1 fruit fly cellular context compared by ENCODE assay signal in the genomic region with DNA sequence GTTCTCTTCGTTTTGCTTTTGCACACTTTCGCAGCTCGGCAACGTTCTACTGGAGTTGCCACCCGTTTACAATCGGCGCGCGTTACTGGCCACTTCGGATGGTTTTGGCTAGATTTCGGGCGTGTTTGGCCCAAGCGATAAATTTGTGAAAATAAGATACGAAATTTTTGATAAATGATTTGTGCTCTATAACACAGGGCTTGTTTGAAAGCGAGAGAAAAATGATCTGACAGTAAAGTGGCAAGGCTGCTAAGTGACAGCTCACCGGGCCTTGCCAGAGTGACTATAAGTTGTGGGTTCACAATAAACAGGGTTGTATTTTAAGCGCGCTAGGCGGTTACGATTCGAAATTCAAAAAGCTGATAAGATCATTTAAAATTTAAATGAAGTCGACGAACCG.
TF ChIP-seq lines count a peak whose summit lies in the region.

A gene (minus strand): TSS at position 184 of the 400 bp plus-strand sequence.

TF ChIP-seq in whole organism, embryonic, 481 proteins besides CTCF, POLR2A, EP300 and RAD21 (continued from another document and continues in another):
- TF ChIP-seq gfzf (GFP tag; optimal IDR thresholded peaks at IDR 0.05; lab: Kevin White, UChicago), result peak; percentile 40
- no peak for TF ChIP-seq br (optimal IDR thresholded peaks at IDR 0.05; lab: Kevin White, UChicago)
- TF ChIP-seq Taf1 (GFP tag; IDR thresholded peaks at IDR 0.05; lab: Robert Waterston, UW), result no peak
- 0 out of 2 replicates have a peak, but pooled peaks have one; percentile 38 for TF ChIP-seq amos (GFP tag; IDR thresholded peaks at IDR 0.05; lab: Robert Waterston, UW; ENCODE audit: partially characterized antibody)
- peak; percentile 35 for TF ChIP-seq dmrt11E (tag; optimal IDR thresholded peaks at IDR 0.05; lab: Kevin White, UChicago)
- peak; percentile 33 for TF ChIP-seq Fer2 (tag; optimal IDR thresholded peaks at IDR 0.05; lab: Kevin White, UChicago)
- no peak for TF ChIP-seq Hey (tag; optimal IDR thresholded peaks at IDR 0.05; lab: Kevin White, UChicago)
- TF ChIP-seq YL-1 (GFP tag; optimal IDR thresholded peaks at IDR 0.05; lab: Kevin White, UChicago), result peak; percentile 17
- no peak; the same call in 1 of the 2 replicates for TF ChIP-seq esg (GFP tag; conservative IDR thresholded peaks at IDR 0.05; lab: Robert Waterston, UW)
- TF ChIP-seq run (tag; optimal IDR thresholded peaks at IDR 0.05; lab: Kevin White, UChicago), result no peak
- TF ChIP-seq CoRest (tag; optimal IDR thresholded peaks at IDR 0.05; lab: Kevin White, UChicago), result peak; percentile 68
- peak; percentile 65 for TF ChIP-seq grau (tag; optimal IDR thresholded peaks at IDR 0.05; lab: Kevin White, UChicago)
- no peak for TF ChIP-seq odd (GFP tag; optimal IDR thresholded peaks at IDR 0.05; lab: Kevin White, UChicago)
- peak; percentile 97 for TF ChIP-seq psq (GFP tag; optimal IDR thresholded peaks at IDR 0.05; lab: Kevin White, UChicago)
- no peak for TF ChIP-seq HLH3B (GFP tag; IDR thresholded peaks at IDR 0.05; lab: Robert Waterston, UW)
- peak; percentile 45 for TF ChIP-seq CG8089 (GFP tag; optimal IDR thresholded peaks at IDR 0.05; lab: Kevin White, UChicago)
- peak; percentile 7 for TF ChIP-seq Atf3 (GFP tag; optimal IDR thresholded peaks at IDR 0.05; lab: Kevin White, UChicago)
- no peak for TF ChIP-seq CG1024 (GFP tag; IDR thresholded peaks at IDR 0.05; lab: Robert Waterston, UW)
- TF ChIP-seq Lhr (GFP tag; optimal IDR thresholded peaks at IDR 0.05; lab: Kevin White, UChicago), result peak; percentile 85
- peak; percentile 64 for TF ChIP-seq ind (GFP tag; optimal IDR thresholded peaks at IDR 0.05; lab: Kevin White, UChicago)
- 0 out of 2 replicates have a peak, but pooled peaks have one; percentile 31 for TF ChIP-seq Xrp1 (GFP tag; IDR thresholded peaks at IDR 0.05; lab: Robert Waterston, UW)
- no peak for TF ChIP-seq CG14860 (GFP tag; IDR thresholded peaks at IDR 0.05; lab: Robert Waterston, UW; ENCODE audit: partially characterized antibody)
- TF ChIP-seq sna (GFP tag; IDR thresholded peaks at IDR 0.05; lab: Robert Waterston, UW; ENCODE audit: partially characterized antibody), result no peak
- no peak for TF ChIP-seq tgo (GFP tag; IDR thresholded peaks at IDR 0.05; lab: Robert Waterston, UW)
- no peak; the same call in 1 of the 2 replicates for TF ChIP-seq CG9215 (GFP tag; IDR thresholded peaks at IDR 0.05; lab: Robert Waterston, UW)
- TF ChIP-seq Atf6 (GFP tag; IDR thresholded peaks at IDR 0.05; lab: Robert Waterston, UW), result peak; percentile 40; the same call in 1 of the 2 replicates
- peak; percentile 52 for TF ChIP-seq CG7987 (GFP tag; optimal IDR thresholded peaks at IDR 0.05; lab: Kevin White, UChicago)
- TF ChIP-seq CG2199 (GFP tag; IDR thresholded peaks at IDR 0.05; lab: Robert Waterston, UW), result 0 out of 3 replicates have a peak, but pooled peaks have one; percentile 51
- no peak for TF ChIP-seq CG3726 (GFP tag; IDR thresholded peaks at IDR 0.05; lab: Robert Waterston, UW)
- TF ChIP-seq CG30403 (GFP tag; optimal IDR thresholded peaks at IDR 0.05; lab: Kevin White, UChicago), result peak; percentile 58
- peak; percentile 12 for TF ChIP-seq ATbp (GFP tag; optimal IDR thresholded peaks at IDR 0.05; lab: Kevin White, UChicago)
- no peak for TF ChIP-seq ato (GFP tag; IDR thresholded peaks at IDR 0.05; lab: Robert Waterston, UW; ENCODE audit: partially characterized antibody)
- TF ChIP-seq CG12104 (GFP tag; optimal IDR thresholded peaks at IDR 0.05; lab: Kevin White, UChicago), result no peak
- no peak for TF ChIP-seq Poxn (GFP tag; IDR thresholded peaks at IDR 0.05; lab: Robert Waterston, UW)
- peak; percentile 72 for TF ChIP-seq CHES-1-like (GFP tag; optimal IDR thresholded peaks at IDR 0.05; lab: Kevin White, UChicago)
- TF ChIP-seq bsh (GFP tag; optimal IDR thresholded peaks at IDR 0.05; lab: Kevin White, UChicago), result peak in 1 of 2 experiments; percentile 35
- TF ChIP-seq jumu (GFP tag; optimal IDR thresholded peaks at IDR 0.05; lab: Kevin White, UChicago), result peak; percentile 69
- no peak for TF ChIP-seq ham (GFP tag; IDR thresholded peaks at IDR 0.05; lab: Robert Waterston, UW)
- no peak for TF ChIP-seq aop (GFP tag; IDR thresholded peaks at IDR 0.05; lab: Robert Waterston, UW)
- peak; percentile 30 for TF ChIP-seq CG16863 (GFP tag; optimal IDR thresholded peaks at IDR 0.05; lab: Kevin White, UChicago)
- peak; percentile 45 for TF ChIP-seq CG15269 (tag; optimal IDR thresholded peaks at IDR 0.05; lab: Kevin White, UChicago)
- TF ChIP-seq CG11456 (GFP tag; IDR thresholded peaks at IDR 0.05; lab: Robert Waterston, UW), result peak; percentile 49; the same call in 1 of the 3 replicates
- no peak for TF ChIP-seq CG3407 (GFP tag; optimal IDR thresholded peaks at IDR 0.05; lab: Kevin White, UChicago)
- TF ChIP-seq CG12219 (GFP tag; optimal IDR thresholded peaks at IDR 0.05; lab: Kevin White, UChicago), result no peak
- TF ChIP-seq pros (GFP tag; optimal IDR thresholded peaks at IDR 0.05; lab: Kevin White, UChicago), result no peak
- peak; percentile 19 for TF ChIP-seq CG9437 (GFP tag; optimal IDR thresholded peaks at IDR 0.05; lab: Kevin White, UChicago)
- TF ChIP-seq Fer3 (tag; optimal IDR thresholded peaks at IDR 0.05; lab: Kevin White, UChicago), result peak; percentile 33
- TF ChIP-seq Camta (GFP tag; optimal IDR thresholded peaks at IDR 0.05; lab: Kevin White, UChicago), result peak; percentile 60
- no peak for TF ChIP-seq ken (GFP tag; IDR thresholded peaks at IDR 0.05; lab: Robert Waterston, UW)
- TF ChIP-seq TFAM (GFP tag; optimal IDR thresholded peaks at IDR 0.05; lab: Kevin White, UChicago), result no peak
- TF ChIP-seq CG8281 (tag; optimal IDR thresholded peaks at IDR 0.05; lab: Kevin White, UChicago), result no peak
- peak; percentile 46 for TF ChIP-seq CG12155 (GFP tag; optimal IDR thresholded peaks at IDR 0.05; lab: Kevin White, UChicago)
- peak; percentile 27 for TF ChIP-seq ems (GFP tag; optimal IDR thresholded peaks at IDR 0.05; lab: Kevin White, UChicago)
- no peak; the same call in 1 of the 2 replicates for TF ChIP-seq CG13287 (GFP tag; IDR thresholded peaks at IDR 0.05; lab: Robert Waterston, UW; ENCODE audit: partially characterized antibody)
- TF ChIP-seq pan (optimal IDR thresholded peaks at IDR 0.05; lab: Kevin White, UChicago), result no peak
- peak in 1 of 2 experiments; percentile 58 for TF ChIP-seq pan (GFP tag; optimal IDR thresholded peaks at IDR 0.05 in 1 of 2, IDR thresholded peaks at IDR 0.05 in 1 of 2)
- no peak for TF ChIP-seq CG7556 (GFP tag; optimal IDR thresholded peaks at IDR 0.05; lab: Kevin White, UChicago)
- peak; percentile 72 for TF ChIP-seq CG2120 (GFP tag; optimal IDR thresholded peaks at IDR 0.05; lab: Kevin White, UChicago)
- TF ChIP-seq NC2α (GFP tag; optimal IDR thresholded peaks at IDR 0.05; lab: Kevin White, UChicago), result peak; percentile 39
- TF ChIP-seq chn (GFP tag; optimal IDR thresholded peaks at IDR 0.05; lab: Kevin White, UChicago), result peak; percentile 53
- TF ChIP-seq E2f1 (GFP tag; IDR thresholded peaks at IDR 0.05; lab: Robert Waterston, UW), result 0 out of 2 replicates have a peak, but pooled peaks have one; percentile 32
- TF ChIP-seq cg (GFP tag; optimal IDR thresholded peaks at IDR 0.05; lab: Kevin White, UChicago), result no peak
- no peak for TF ChIP-seq ash1 (GFP tag; optimal IDR thresholded peaks at IDR 0.05; lab: Kevin White, UChicago)
- TF ChIP-seq ttk (GFP tag; IDR thresholded peaks at IDR 0.05; lab: Robert Waterston, UW), result no peak
- TF ChIP-seq chm (GFP tag; IDR thresholded peaks at IDR 0.05; lab: Robert Waterston, UW), result no peak
- no peak for TF ChIP-seq btn (GFP tag; optimal IDR thresholded peaks at IDR 0.05; lab: Kevin White, UChicago)
- peak; percentile 61 for TF ChIP-seq CG12391 (tag; optimal IDR thresholded peaks at IDR 0.05; lab: Kevin White, UChicago)
- no peak for TF ChIP-seq dan (GFP tag; IDR thresholded peaks at IDR 0.05; lab: Robert Waterston, UW)
- TF ChIP-seq Neu2 (GFP tag; optimal IDR thresholded peaks at IDR 0.05; lab: Kevin White, UChicago; ENCODE audit: borderline replicate concordance), result no peak
- TF ChIP-seq CG5245 (GFP tag; optimal IDR thresholded peaks at IDR 0.05; lab: Kevin White, UChicago), result no peak
- TF ChIP-seq schlank (tag; optimal IDR thresholded peaks at IDR 0.05; lab: Kevin White, UChicago), result peak; percentile 12
- TF ChIP-seq D19B (GFP tag; optimal IDR thresholded peaks at IDR 0.05; lab: Kevin White, UChicago), result no peak
- TF ChIP-seq Side (GFP tag; optimal IDR thresholded peaks at IDR 0.05; lab: Kevin White, UChicago), result peak; percentile 27
- TF ChIP-seq Dip3 (GFP tag; optimal IDR thresholded peaks at IDR 0.05; lab: Kevin White, UChicago), result peak; percentile 48
- TF ChIP-seq ERR (GFP tag; optimal IDR thresholded peaks at IDR 0.05; lab: Kevin White, UChicago), result peak; percentile 21
- TF ChIP-seq CG18476 (GFP tag; optimal IDR thresholded peaks at IDR 0.05; lab: Kevin White, UChicago), result no peak
- peak; percentile 63 for TF ChIP-seq HLH54F (GFP tag; optimal IDR thresholded peaks at IDR 0.05; lab: Kevin White, UChicago)
- no peak for TF ChIP-seq Asciz (GFP tag; optimal IDR thresholded peaks at IDR 0.05; lab: Kevin White, UChicago)
- TF ChIP-seq zfh1 (GFP tag; IDR thresholded peaks at IDR 0.05; lab: Robert Waterston, UW), result peak; percentile 31; the same call in 1 of the 3 replicates
- no peak for TF ChIP-seq Adf1 (GFP tag; IDR thresholded peaks at IDR 0.05; lab: Robert Waterston, UW)
- TF ChIP-seq toy (GFP tag; IDR thresholded peaks at IDR 0.05; lab: Robert Waterston, UW), result no peak
- TF ChIP-seq Sox102F (GFP tag; optimal IDR thresholded peaks at IDR 0.05; lab: Kevin White, UChicago), result peak; percentile 42
- peak; percentile 17 for TF ChIP-seq CG18262 (tag; optimal IDR thresholded peaks at IDR 0.05; lab: Kevin White, UChicago)
- no peak for TF ChIP-seq ab (GFP tag; optimal IDR thresholded peaks at IDR 0.05; lab: Kevin White, UChicago)
- TF ChIP-seq Drgx (GFP tag; IDR thresholded peaks at IDR 0.05; lab: Robert Waterston, UW), result no peak
- TF ChIP-seq phol (tag; optimal IDR thresholded peaks at IDR 0.05; lab: Kevin White, UChicago), result peak; percentile 74
- TF ChIP-seq CG12744 (GFP tag; optimal IDR thresholded peaks at IDR 0.05; lab: Kevin White, UChicago), result peak; percentile 56
- TF ChIP-seq MBD-R2 (GFP tag; IDR thresholded peaks at IDR 0.05; lab: Robert Waterston, UW), result peak; percentile 33; the same call in 1 of the 2 replicates
- no peak for TF ChIP-seq bowl (GFP tag; IDR thresholded peaks at IDR 0.05; lab: Robert Waterston, UW)
- peak; percentile 46 for TF ChIP-seq fu2 (GFP tag; optimal IDR thresholded peaks at IDR 0.05; lab: Kevin White, UChicago)
- TF ChIP-seq CG3163 (GFP tag; optimal IDR thresholded peaks at IDR 0.05; lab: Kevin White, UChicago), result peak; percentile 41
- TF ChIP-seq CG11504 (tag; optimal IDR thresholded peaks at IDR 0.05; lab: Kevin White, UChicago), result peak; percentile 64
- TF ChIP-seq Spps (tag; optimal IDR thresholded peaks at IDR 0.05; lab: Kevin White, UChicago), result peak; percentile 10
- TF ChIP-seq CG13775 (GFP tag; optimal IDR thresholded peaks at IDR 0.05; lab: Kevin White, UChicago), result peak; percentile 66
- no peak for TF ChIP-seq yki (optimal IDR thresholded peaks at IDR 0.05; lab: Kevin White, UChicago)
- peak; percentile 45 for TF ChIP-seq CG1233 (GFP tag; optimal IDR thresholded peaks at IDR 0.05; lab: Kevin White, UChicago)
- TF ChIP-seq dmrt99B (tag; optimal IDR thresholded peaks at IDR 0.05; lab: Kevin White, UChicago), result no peak
- no peak for TF ChIP-seq HLHmδ (GFP tag; optimal IDR thresholded peaks at IDR 0.05; lab: Kevin White, UChicago)
- TF ChIP-seq C15 (GFP tag; IDR thresholded peaks at IDR 0.05; lab: Robert Waterston, UW), result no peak
- TF ChIP-seq cas (GFP tag; IDR thresholded peaks at IDR 0.05; lab: Robert Waterston, UW), result no peak
- peak; percentile 11 for TF ChIP-seq bigmax (GFP tag; optimal IDR thresholded peaks at IDR 0.05; lab: Kevin White, UChicago)
- TF ChIP-seq CG6272 (GFP tag; IDR thresholded peaks at IDR 0.05; lab: Robert Waterston, UW), result peak; percentile 40; the same call in 1 of the 2 replicates
- no peak for TF ChIP-seq Hmr (GFP tag; optimal IDR thresholded peaks at IDR 0.05; lab: Kevin White, UChicago)
- TF ChIP-seq CG8359 (GFP tag; optimal IDR thresholded peaks at IDR 0.05; lab: Kevin White, UChicago; ENCODE audit: borderline replicate concordance), result no peak
- TF ChIP-seq CG2889 (GFP tag; IDR thresholded peaks at IDR 0.05; lab: Robert Waterston, UW), result no peak
- peak; percentile 71 for TF ChIP-seq lilli (GFP tag; optimal IDR thresholded peaks at IDR 0.05; lab: Kevin White, UChicago)
- peak; percentile 16 for TF ChIP-seq CG7839 (tag; optimal IDR thresholded peaks at IDR 0.05; lab: Kevin White, UChicago)
- no peak for TF ChIP-seq unc-4 (GFP tag; IDR thresholded peaks at IDR 0.05; lab: Robert Waterston, UW; ENCODE audit: partially characterized antibody)
- no peak for TF ChIP-seq z (GFP tag; IDR thresholded peaks at IDR 0.05; lab: Robert Waterston, UW)
- TF ChIP-seq CG10366 (GFP tag; IDR thresholded peaks at IDR 0.05; lab: Robert Waterston, UW), result no peak
- peak; percentile 59 for TF ChIP-seq zfh2 (GFP tag; optimal IDR thresholded peaks at IDR 0.05; lab: Kevin White, UChicago)
- TF ChIP-seq CG11696 (GFP tag; IDR thresholded peaks at IDR 0.05; lab: Robert Waterston, UW), result no peak
- no peak for TF ChIP-seq salm (tag; optimal IDR thresholded peaks at IDR 0.05; lab: Kevin White, UChicago)
- peak; percentile 43 for TF ChIP-seq unpg (GFP tag; optimal IDR thresholded peaks at IDR 0.05; lab: Kevin White, UChicago)
- TF ChIP-seq tin (GFP tag; optimal IDR thresholded peaks at IDR 0.05; lab: Kevin White, UChicago), result peak; percentile 29
- peak; percentile 65 for TF ChIP-seq CG13424 (tag; optimal IDR thresholded peaks at IDR 0.05; lab: Kevin White, UChicago)
- TF ChIP-seq CG17361 (GFP tag; IDR thresholded peaks at IDR 0.05; lab: Robert Waterston, UW), result peak; percentile 61
- TF ChIP-seq ara (GFP tag; IDR thresholded peaks at IDR 0.05; lab: Robert Waterston, UW), result no peak
- peak; percentile 96 for TF ChIP-seq Ets97D (GFP tag; optimal IDR thresholded peaks at IDR 0.05; lab: Kevin White, UChicago)
- TF ChIP-seq bab2 (GFP tag; optimal IDR thresholded peaks at IDR 0.05; lab: Kevin White, UChicago), result peak; percentile 54
- no peak for TF ChIP-seq ssp (GFP tag; IDR thresholded peaks at IDR 0.05; lab: Robert Waterston, UW)
- TF ChIP-seq kni (GFP tag; optimal IDR thresholded peaks at IDR 0.05; lab: Kevin White, UChicago), result peak; percentile 22
- no peak for TF ChIP-seq gce (GFP tag; IDR thresholded peaks at IDR 0.05; lab: Robert Waterston, UW)
- TF ChIP-seq nerfin-2 (GFP tag; IDR thresholded peaks at IDR 0.05; lab: Robert Waterston, UW; ENCODE audit: partially characterized antibody), result no peak
- TF ChIP-seq CG2678 (tag; optimal IDR thresholded peaks at IDR 0.05; lab: Kevin White, UChicago), result peak; percentile 32
- TF ChIP-seq CG15696 (tag; optimal IDR thresholded peaks at IDR 0.05; lab: Kevin White, UChicago), result peak; percentile 27
- peak; percentile 45 for TF ChIP-seq da (GFP tag; optimal IDR thresholded peaks at IDR 0.05; lab: Kevin White, UChicago)
